Worm (Caenorhabditis elegans) whole organism, L1 larva: Measurements from ENCODE around the gene rps-13.

ENCODE experiments used
- ama-1 ChIP-seq: fragments of 150-350 bp; optimal IDR thresholded peaks from 2 replicates; lab custom pipeline; 2014
- efl-1 ChIP-seq, 4 experiments: fragments of 150-350 bp; optimal IDR thresholded peaks in 3 of 4; peaks in 1 of 4; 1 replicate in 1 of 4; 2 replicates in 3 of 4; lab custom pipeline; 2014; ENCODE audit warnings: missing biosample characterization in 2 of 4, missing genetic modification characterization in 2 of 4, missing genetic modification reagents in 2 of 4
- egl-13 ChIP-seq: sonication (generic microtip); optimal IDR thresholded peaks from 2 replicates; lab custom pipeline; 2016; ENCODE audit warnings: missing genotype, missing genetic modification reagents, missing genetic modification characterization, missing compliant biosample characterization

ce11 chrIII:6373850-6374474 is 835 bp downstream of the rps-13 start:
- TF ChIP-seq egl-13: no peak
- TF ChIP-seq ama-1 (lab: Kevin White, UChicago): no peak
- no peak for TF ChIP-seq efl-1 (optimal IDR thresholded peaks at IDR 0.05; lab: Kevin White, UChicago)
- TF ChIP-seq efl-1 (GFP tag; optimal IDR thresholded peaks at IDR 0.05 in 1 of 2; lab: Kevin White, UChicago): peak in 1 of 2 experiments; percentile 85
